Fruit fly (Drosophila melanogaster): Measurements from ENCODE around the gene CG11279.

Gene CG11279

dm6 chr3L:13083432-13083831 is 36.7 kb downstream of the CG11279 start:
- TF ChIP-seq fru (GFP tag; optimal IDR thresholded peaks at IDR 0.05) (no peak), OdsH (GFP tag; optimal IDR thresholded peaks at IDR 0.05) (no peak), Vsx2 (GFP tag; optimal IDR thresholded peaks at IDR 0.05; ENCODE audit: partially characterized antibody) (no peak), Dif (GFP tag; optimal IDR thresholded peaks at IDR 0.05; ENCODE audit: partially characterized antibody) (no peak), usp (GFP tag; optimal IDR thresholded peaks at IDR 0.05) (no peak), sage (GFP tag; optimal IDR thresholded peaks at IDR 0.05) (no peak), pan (optimal IDR thresholded peaks at IDR 0.05) (no peak), GATAd (GFP tag; optimal IDR thresholded peaks at IDR 0.05) (no peak), Rel (GFP tag; optimal IDR thresholded peaks at IDR 0.05) (no peak), Rel (tag; optimal IDR thresholded peaks at IDR 0.05) (no peak), sv (GFP tag; optimal IDR thresholded peaks at IDR 0.05) (no peak)

dm6 chr3L:13084477-13084876 is 37.7 kb downstream of the CG11279 start:
- TF ChIP-seq tai (GFP tag; optimal IDR thresholded peaks at IDR 0.05), result no peak
- no peak for TF ChIP-seq jim (GFP tag; optimal IDR thresholded peaks at IDR 0.05)
- TF ChIP-seq foxo (GFP tag; optimal IDR thresholded peaks at IDR 0.05), result no peak
- TF ChIP-seq Hr83 (GFP tag; optimal IDR thresholded peaks at IDR 0.05; ENCODE audit: poor library complexity, severe bottlenecking), result no peak
- no peak for TF ChIP-seq Sp1 (GFP tag; optimal IDR thresholded peaks at IDR 0.05)

- TF ChIP-seq GATAd (GFP tag; optimal IDR thresholded peaks at IDR 0.05) (no peak), Myc (optimal IDR thresholded peaks at IDR 0.05) (no peak), pan (optimal IDR thresholded peaks at IDR 0.05) (no peak), foxo (GFP tag; optimal IDR thresholded peaks at IDR 0.05) (no peak), sv (GFP tag; optimal IDR thresholded peaks at IDR 0.05) (no peak), dsf (GFP tag; optimal IDR thresholded peaks at IDR 0.05; ENCODE audit: borderline replicate concordance) (no peak), Abd-B (GFP tag; optimal IDR thresholded peaks at IDR 0.05) (no peak), h (GFP tag; optimal IDR thresholded peaks at IDR 0.05) (no peak), br (GFP tag; optimal IDR thresholded peaks at IDR 0.05) (no peak), Hr78 (GFP tag; optimal IDR thresholded peaks at IDR 0.05) (no peak), CrebA (GFP tag; optimal IDR thresholded peaks at IDR 0.05; ENCODE audit: borderline replicate concordance) (no peak), brk (GFP tag; optimal IDR thresholded peaks at IDR 0.05) (no peak), usp (GFP tag; optimal IDR thresholded peaks at IDR 0.05) (no peak), rgr (GFP tag; optimal IDR thresholded peaks at IDR 0.05) (no peak), Rel (GFP tag; optimal IDR thresholded peaks at IDR 0.05) (no peak), Rel (tag; optimal IDR thresholded peaks at IDR 0.05) (no peak), Hr83 (GFP tag; optimal IDR thresholded peaks at IDR 0.05; ENCODE audit: poor library complexity, severe bottlenecking) (no peak), OdsH (GFP tag; optimal IDR thresholded peaks at IDR 0.05) (no peak), CG9705 (GFP tag; optimal IDR thresholded peaks at IDR 0.05) (no peak), tai (GFP tag; optimal IDR thresholded peaks at IDR 0.05) (no peak)
These were observed 40.4 kb downstream of the CG11279 start, which contains the start of gene CG17300 for dm6 chr3L:13087189-13087588. Gene CG17300, minus strand, starts transcription at chr3L:13087289.

dm6 chr3L:13089869-13090268 is 43.1 kb downstream of the CG11279 start, which contains the start of gene CG11251:
Gene CG11251, minus strand, starts transcription at chr3L:13089969.
- TF ChIP-seq HLH106 (tag; optimal IDR thresholded peaks at IDR 0.05), result no peak
- TF ChIP-seq Hnf4 (GFP tag; optimal IDR thresholded peaks at IDR 0.05), result no peak
- TF ChIP-seq foxo (GFP tag; optimal IDR thresholded peaks at IDR 0.05), result no peak
- no peak for TF ChIP-seq dmrt93B (GFP tag; optimal IDR thresholded peaks at IDR 0.05)
- no peak for TF ChIP-seq jim (GFP tag; optimal IDR thresholded peaks at IDR 0.05)
- TF ChIP-seq Rel (GFP tag; optimal IDR thresholded peaks at IDR 0.05), result no peak
- TF ChIP-seq Rel (tag; optimal IDR thresholded peaks at IDR 0.05), result no peak
- no peak for TF ChIP-seq GATAd (GFP tag; optimal IDR thresholded peaks at IDR 0.05)
- no peak for TF ChIP-seq dsf (GFP tag; optimal IDR thresholded peaks at IDR 0.05; ENCODE audit: borderline replicate concordance)
- TF ChIP-seq lola (GFP tag; optimal IDR thresholded peaks at IDR 0.05), result no peak
- TF ChIP-seq rgr (GFP tag; optimal IDR thresholded peaks at IDR 0.05), result no peak
- TF ChIP-seq N (GFP tag; optimal IDR thresholded peaks at IDR 0.05), result no peak
- TF ChIP-seq brk (GFP tag; optimal IDR thresholded peaks at IDR 0.05), result no peak
- TF ChIP-seq fru (GFP tag; optimal IDR thresholded peaks at IDR 0.05), result no peak
- no peak for TF ChIP-seq h (GFP tag; optimal IDR thresholded peaks at IDR 0.05)
- no peak for TF ChIP-seq ey (GFP tag; optimal IDR thresholded peaks at IDR 0.05)
- TF ChIP-seq br (GFP tag; optimal IDR thresholded peaks at IDR 0.05), result no peak
